Worm (Caenorhabditis elegans): Measurements from ENCODE around the gene mct-5.
A peak's percentile ranks its signal among the peaks of the same experiment; 100 is the strongest.

The mct-5 gene

DNA sequence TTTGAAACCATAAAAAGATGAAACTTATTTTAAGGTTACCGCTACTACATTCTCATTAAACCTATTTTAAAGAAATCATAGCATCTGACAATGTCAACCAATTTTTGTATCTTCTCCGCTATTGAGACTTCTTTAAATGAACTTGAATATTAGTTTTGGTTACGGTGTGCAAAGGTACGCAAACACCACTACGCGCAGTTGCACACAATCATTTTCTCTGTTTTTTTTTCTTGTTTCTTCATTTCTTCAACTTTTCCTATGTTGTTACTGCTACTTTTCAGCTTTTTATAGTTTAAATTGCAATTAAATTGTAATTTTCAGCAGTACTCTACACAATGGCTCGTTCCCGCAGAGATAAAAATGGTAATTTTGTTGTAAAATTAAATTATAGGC, 13.3 kb upstream of the mct-5 start, which contains the start of gene F10E7.5:
Gene F10E7.5, plus strand, starts transcription at position 322 of the 393 bp plus-strand sequence.
- TF ChIP-seq daf-16 (GFP tag; optimal IDR thresholded peaks at IDR 0.05) (no peak), daf-16 (tag; optimal IDR thresholded peaks at IDR 0.05) (peak; percentile 13), zag-1 (tag; optimal IDR thresholded peaks at IDR 0.05) (no peak), dpl-1 (GFP tag; optimal IDR thresholded peaks at IDR 0.05) (peak; percentile 25), lir-3 (tag; optimal IDR thresholded peaks at IDR 0.05) (no peak), pqm-1 (tag; optimal IDR thresholded peaks at IDR 0.05) (no peak), madf-9 (GFP tag; conservative IDR thresholded peaks at IDR 0.05) (no peak), R02D3.7 (tag; optimal IDR thresholded peaks at IDR 0.05) (no peak), mes-2 (tag; optimal IDR thresholded peaks at IDR 0.05; ENCODE audit: poor library complexity, severe bottlenecking) (peak; percentile 72), hlh-11 (tag; optimal IDR thresholded peaks at IDR 0.05) (peak; percentile 3), lsy-2 (tag; optimal IDR thresholded peaks at IDR 0.05) (peak; percentile 92 to 99), nhr-28 (tag; optimal IDR thresholded peaks at IDR 0.05) (peak; percentile 33), mdl-1 (tag; optimal IDR thresholded peaks at IDR 0.05) (no peak), hmg-1.1 (GFP tag; IDR thresholded peaks at IDR 0.05) (0 out of 2 replicates have a peak, but pooled peaks have one; percentile 17), hlh-30 (tag; optimal IDR thresholded peaks at IDR 0.05; ENCODE audit: insufficient read depth) (peak; percentile 7), dmd-8 (GFP tag; IDR thresholded peaks at IDR 0.05) (no peak), unc-39 (tag; optimal IDR thresholded peaks at IDR 0.05) (no peak), T20F7.1 (GFP tag; optimal IDR thresholded peaks at IDR 0.05) (peak; percentile 69), nhr-48 (tag; optimal IDR thresholded peaks at IDR 0.05) (no peak), lin-13 (GFP tag; optimal IDR thresholded peaks at IDR 0.05) (peak; percentile 15), ZK546.5 (tag; optimal IDR thresholded peaks at IDR 0.05) (peak in 1 of 2 experiments; percentile 22)

DNA sequence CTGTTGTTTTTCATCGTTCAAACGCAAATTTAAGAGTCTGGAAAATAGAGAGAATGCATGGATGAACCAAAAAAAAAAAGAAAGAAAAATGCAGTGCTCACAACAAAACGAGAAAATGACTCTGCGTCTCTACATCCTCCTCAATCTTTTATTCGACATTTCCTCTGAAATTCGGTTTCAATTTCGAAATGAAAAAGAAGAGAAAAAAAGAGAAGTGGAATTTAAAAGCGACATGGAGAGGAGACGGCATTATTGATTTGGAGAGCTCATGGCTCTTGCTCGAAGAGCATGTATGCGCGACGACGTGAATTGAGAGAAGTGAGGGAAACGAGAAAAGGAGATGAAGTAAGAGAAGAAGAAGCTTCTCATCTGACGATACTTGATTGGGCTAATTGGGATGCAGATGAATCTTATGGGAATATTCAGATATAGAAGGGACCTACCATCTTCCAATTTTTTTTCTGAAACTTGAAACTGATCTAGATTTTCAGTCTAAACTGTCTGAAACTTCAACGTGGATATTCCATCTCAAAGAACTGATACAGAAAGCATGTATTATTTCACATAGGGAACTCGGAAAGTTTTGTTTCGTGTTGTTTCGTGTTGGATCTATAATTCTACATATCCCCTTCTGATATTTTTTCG, 12.7 kb upstream of the mct-5 start:
- 0 out of 2 replicates have a peak, but pooled peaks have one; percentile 9 for TF ChIP-seq hmg-1.1 (GFP tag; IDR thresholded peaks at IDR 0.05)
- no peak for TF ChIP-seq madf-9 (GFP tag; conservative IDR thresholded peaks at IDR 0.05)
- TF ChIP-seq lsy-2 (tag; optimal IDR thresholded peaks at IDR 0.05), result peak in 1 of 2 experiments; percentile 53
- TF ChIP-seq unc-62 (GFP tag; optimal IDR thresholded peaks at IDR 0.05 in 1 of 2), result peak in 1 of 2 experiments; percentile 95
- TF ChIP-seq unc-62 (tag; optimal IDR thresholded peaks at IDR 0.05), result no peak
- no peak for TF ChIP-seq lin-39 (tag; optimal IDR thresholded peaks at IDR 0.05)
- TF ChIP-seq fkh-10 (GFP tag; optimal IDR thresholded peaks at IDR 0.05), result peak; percentile 45

DNA sequence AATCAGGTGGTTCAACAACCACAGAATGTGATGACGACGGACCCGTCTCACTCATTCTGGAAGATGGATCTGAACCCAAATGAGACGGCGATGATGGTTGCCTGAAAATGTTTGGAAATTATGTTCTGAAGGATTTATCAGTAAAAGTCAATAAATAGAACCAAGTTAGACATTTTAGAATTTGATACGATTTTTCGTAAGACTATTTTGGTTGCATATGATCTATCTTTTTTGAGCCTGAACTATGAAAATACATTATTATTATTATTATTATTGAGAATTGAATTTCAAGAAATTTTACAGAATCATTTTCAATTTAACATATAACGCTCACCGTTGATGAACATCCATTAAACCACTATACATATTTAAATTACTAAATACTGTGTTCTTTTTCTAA, 11.6 kb upstream of the mct-5 start, which contains the start of gene F10E7.9:
Gene F10E7.9, minus strand, starts transcription at position 101 of the 400 bp plus-strand sequence.
- TF ChIP-seq cey-2 (tag; optimal IDR thresholded peaks at IDR 0.05; ENCODE audit: borderline replicate concordance, insufficient read depth) (no peak), fos-1 (tag; optimal IDR thresholded peaks at IDR 0.05) (no peak), madf-5 (GFP tag; IDR thresholded peaks at IDR 0.05) (no peak), egl-27 (tag; optimal IDR thresholded peaks at IDR 0.05) (no peak)

DNA sequence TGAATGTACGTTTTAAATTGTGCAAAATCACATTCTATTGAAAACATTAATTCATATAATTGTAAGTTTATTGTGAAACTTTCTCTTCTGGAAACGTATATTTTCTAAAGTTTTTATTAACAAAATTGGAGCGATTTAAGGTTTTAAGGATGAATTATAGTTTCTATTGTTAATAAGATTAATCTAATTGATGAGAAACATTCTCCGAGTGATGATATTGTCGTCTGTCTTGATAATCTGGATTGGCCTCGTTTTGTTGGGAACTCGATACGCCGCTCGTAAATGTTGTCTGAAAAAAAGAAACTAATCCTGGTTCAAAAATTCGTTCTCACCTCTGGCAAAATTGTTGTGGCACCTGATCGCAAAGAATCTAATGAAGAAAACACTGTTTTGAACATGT, 7.9 kb upstream of the mct-5 start:
- TF ChIP-seq lin-15B (tag; optimal IDR thresholded peaks at IDR 0.05), result no peak
- TF ChIP-seq nhr-11 (tag; optimal IDR thresholded peaks at IDR 0.05), result no peak
- no peak for TF ChIP-seq ztf-7 (tag; optimal IDR thresholded peaks at IDR 0.05)
- TF ChIP-seq attf-4 (tag; optimal IDR thresholded peaks at IDR 0.05), result no peak
- TF ChIP-seq jun-1 (tag; optimal IDR thresholded peaks at IDR 0.05), result no peak
- TF ChIP-seq ceh-32 (tag; optimal IDR thresholded peaks at IDR 0.05; ENCODE audit: poor library complexity), result no peak
- TF ChIP-seq Y48G9A.11 (GFP tag; IDR thresholded peaks at IDR 0.05), result peak; percentile 59
- TF ChIP-seq lin-39 (tag; optimal IDR thresholded peaks at IDR 0.05), result no peak
- TF ChIP-seq lin-38 (GFP tag; IDR thresholded peaks at IDR 0.05), result peak; percentile 37; the same call in 1 of the 2 replicates
- TF ChIP-seq daf-12 (tag; optimal IDR thresholded peaks at IDR 0.05), result no peak
- TF ChIP-seq gei-8 (GFP tag; optimal IDR thresholded peaks at IDR 0.05), result no peak
- no peak for TF ChIP-seq set-16 (GFP tag; IDR thresholded peaks at IDR 0.05)
- TF ChIP-seq egl-27 (tag; optimal IDR thresholded peaks at IDR 0.05), result no peak
